Worm (Caenorhabditis elegans) whole organism, mixed stage, embryonic: ENCODE results near the gene unc-104.
A peak's percentile ranks its signal among the peaks of the same experiment; 100 is the strongest.

Experiments
- M03D4.4 ChIP-seq: sonication (generic microtip); optimal IDR thresholded peaks from 2 replicates; lab custom pipeline; 2017; ENCODE audit warnings: mild to moderate bottlenecking, missing genetic modification characterization, missing compliant biosample characterization
- blmp-1 ChIP-seq: fragments of 150-350 bp; optimal IDR thresholded peaks from 2 replicates; lab custom pipeline; 2014; ENCODE audit warnings: missing biosample characterization, missing genetic modification characterization
- ceh-39 ChIP-seq: fragments of 150-350 bp; optimal IDR thresholded peaks from 2 replicates; lab custom pipeline; 2014; ENCODE audit warnings: missing biosample characterization, missing genetic modification characterization
- ceh-83 ChIP-seq: fragments of 200-800 bp; sonication (Bioruptor generic); optimal IDR thresholded peaks from 2 replicates; lab custom pipeline; 2018; ENCODE audit warnings: mild to moderate bottlenecking, missing genetic modification characterization, missing compliant biosample characterization
- ces-1 ChIP-seq: fragments of 150-350 bp; optimal IDR thresholded peaks from 2 replicates; lab custom pipeline; 2014; ENCODE audit warnings: missing biosample characterization, missing genetic modification reagents, missing genetic modification characterization
- cnd-1 ChIP-seq: fragments of 200-800 bp; sonication (Bioruptor generic); optimal IDR thresholded peaks from 2 replicates; lab custom pipeline; 2018; ENCODE audit warnings: mild to moderate bottlenecking, missing genetic modification characterization, missing compliant biosample characterization
- drap-1 ChIP-seq: fragments of 200-800 bp; sonication (Bioruptor generic); optimal IDR thresholded peaks from 3 replicates; lab custom pipeline; 2018; ENCODE audit warnings: mild to moderate bottlenecking, missing genetic modification characterization, missing compliant biosample characterization
- elt-1 ChIP-seq: sonication (generic microtip); optimal IDR thresholded peaks from 2 replicates; lab custom pipeline; 2017; ENCODE audit warnings: missing genetic modification characterization, mild to moderate bottlenecking, missing compliant biosample characterization, antibody characterized with exemption, moderate library complexity, borderline replicate concordance; ENCODE audit not compliant: insufficient read depth
- elt-3 ChIP-seq: fragments of 150-350 bp; optimal IDR thresholded peaks from 2 replicates; lab custom pipeline; 2014; ENCODE audit warnings: missing biosample characterization, missing genetic modification characterization
- flh-1 ChIP-seq: fragments of 200-800 bp; sonication (Bioruptor generic); optimal IDR thresholded peaks from 2 replicates; lab custom pipeline; 2018; ENCODE audit warnings: mild to moderate bottlenecking, missing genetic modification characterization, moderate library complexity, missing compliant biosample characterization
- ham-2 ChIP-seq: fragments of 200-800 bp; sonication (Bioruptor generic); optimal IDR thresholded peaks from 2 replicates; lab custom pipeline; 2018; ENCODE audit warnings: mild to moderate bottlenecking, missing genetic modification characterization, missing compliant biosample characterization
- hlh-1 ChIP-seq: fragments of 150-350 bp; optimal IDR thresholded peaks from 2 replicates; lab custom pipeline; 2014; ENCODE audit warnings: missing biosample characterization, missing genetic modification reagents, missing genetic modification characterization
- lin-13 ChIP-seq: fragments of 150-350 bp; optimal IDR thresholded peaks from 2 replicates; lab custom pipeline; 2014; ENCODE audit warnings: missing biosample characterization, missing genetic modification characterization
- lin-32 ChIP-seq: fragments of 200-800 bp; sonication (Bioruptor generic); optimal IDR thresholded peaks from 2 replicates; lab custom pipeline; 2018; ENCODE audit warnings: mild to moderate bottlenecking, missing genetic modification characterization, missing compliant biosample characterization
- lsy-2 ChIP-seq: fragments of 150-350 bp; optimal IDR thresholded peaks from 2 replicates; lab custom pipeline; 2014; ENCODE audit warnings: missing biosample characterization, missing genetic modification characterization
- mab-5 ChIP-seq: fragments of 150-350 bp; optimal IDR thresholded peaks from 2 replicates; lab custom pipeline; 2014; ENCODE audit warnings: missing biosample characterization, missing genetic modification characterization
- mep-1 ChIP-seq: fragments of 150-350 bp; optimal IDR thresholded peaks from 2 replicates; lab custom pipeline; 2017; ENCODE audit warnings: missing biosample characterization, missing genetic modification reagents, missing genetic modification characterization, inconsistent platforms
- mls-2 ChIP-seq: sonication (generic microtip); optimal IDR thresholded peaks from 2 replicates; lab custom pipeline; 2016; ENCODE audit warnings: mild to moderate bottlenecking, missing genetic modification characterization, moderate library complexity, missing compliant biosample characterization
- nhr-12 ChIP-seq: fragments of 150-350 bp; optimal IDR thresholded peaks from 2 replicates; lab custom pipeline; 2014; ENCODE audit warnings: missing biosample characterization, missing genetic modification characterization
- nhr-2 ChIP-seq: fragments of 150-350 bp; optimal IDR thresholded peaks from 2 replicates; lab custom pipeline; 2014; ENCODE audit warnings: missing biosample characterization, missing genetic modification characterization
- nhr-237 ChIP-seq: fragments of 150-350 bp; optimal IDR thresholded peaks from 2 replicates; lab custom pipeline; 2014; ENCODE audit warnings: missing biosample characterization, missing genetic modification characterization
- nhr-28 ChIP-seq: fragments of 150-350 bp; optimal IDR thresholded peaks from 2 replicates; lab custom pipeline; 2014; ENCODE audit warnings: missing biosample characterization, missing genetic modification characterization
- nhr-76 ChIP-seq: sonication (generic microtip); optimal IDR thresholded peaks from 2 replicates; lab custom pipeline; 2017; ENCODE audit warnings: missing biosample characterization, missing genetic modification characterization
- pha-4 ChIP-seq: fragments of 150-350 bp; optimal IDR thresholded peaks from 2 replicates; lab custom pipeline; 2018; ENCODE audit warnings: missing biosample characterization, missing genetic modification reagents, missing genetic modification characterization
- sem-2 ChIP-seq: fragments of 200-800 bp; sonication (Bioruptor generic); optimal IDR thresholded peaks from 2 replicates; lab custom pipeline; 2018; ENCODE audit warnings: mild to moderate bottlenecking, missing genetic modification characterization, missing compliant biosample characterization
- sptf-1 ChIP-seq: sonication (generic microtip); optimal IDR thresholded peaks from 2 replicates; lab custom pipeline; 2017; ENCODE audit warnings: mild to moderate bottlenecking, missing genetic modification characterization, moderate library complexity, missing compliant biosample characterization
- tbx-8 ChIP-seq: fragments of 200-800 bp; sonication (Bioruptor generic); optimal IDR thresholded peaks from 2 replicates; lab custom pipeline; 2018; ENCODE audit warnings: mild to moderate bottlenecking, missing genetic modification characterization, moderate library complexity, missing compliant biosample characterization
- unc-120 ChIP-seq: sonication (generic microtip); optimal IDR thresholded peaks from 2 replicates; lab custom pipeline; 2017; ENCODE audit warnings: missing genetic modification characterization, missing compliant biosample characterization; ENCODE audit not compliant: poor library complexity, severe bottlenecking
- unc-39 ChIP-seq: fragments of 150-350 bp; optimal IDR thresholded peaks from 2 replicates; lab custom pipeline; 2014; ENCODE audit warnings: missing biosample characterization, missing genetic modification characterization
- unc-62 ChIP-seq: fragments of 150-350 bp; optimal IDR thresholded peaks from 2 replicates; lab custom pipeline; 2014; ENCODE audit warnings: missing biosample characterization, missing genetic modification reagents, missing genetic modification characterization
- zip-8 ChIP-seq: fragments of 150-350 bp; optimal IDR thresholded peaks from 2 replicates; lab custom pipeline; 2014; ENCODE audit warnings: missing biosample characterization, missing genetic modification characterization
- ztf-11 ChIP-seq: fragments of 150-350 bp; optimal IDR thresholded peaks from 2 replicates; lab custom pipeline; 2014; ENCODE audit warnings: missing biosample characterization, missing genetic modification characterization

The unc-104 gene

ce11 chrII:6994677-6995076, at the start of gene unc-104:
TSS of gene unc-104 (plus strand) at chrII:6994987.
- peak; percentile 72 for TF ChIP-seq ces-1 (GFP tag; lab: Kevin White, UChicago)
- no peak for TF ChIP-seq lin-13

- TF ChIP-seq ces-1 (GFP tag; lab: Kevin White, UChicago) (peak; percentile 92), unc-39 (tag; lab: Kevin White, UChicago) (no peak), mab-5 (tag; lab: Kevin White, UChicago) (peak; percentile 87), nhr-12 (tag; lab: Kevin White, UChicago) (peak; percentile 21), ham-2 (GFP tag; lab: Kevin White, UChicago) (no peak), mep-1 (tag; lab: Kevin White, UChicago) (peak; percentile 91), nhr-28 (tag; lab: Kevin White, UChicago) (peak; percentile 26), pha-4 (tag; lab: Kevin White, UChicago) (peak; percentile 94), nhr-2 (tag; lab: Kevin White, UChicago) (peak; percentile 44), unc-62 (peak; percentile 90), sptf-1 (tag; lab: Kevin White, UChicago) (peak; percentile 66), elt-3 (tag; lab: Kevin White, UChicago) (no peak), ceh-83 (GFP tag; lab: Kevin White, UChicago) (peak; percentile 34), lsy-2 (peak; percentile 90), ceh-39 (tag; lab: Kevin White, UChicago) (peak; percentile 95), nhr-237 (tag; lab: Kevin White, UChicago) (peak; percentile 93), lin-13 (peak; percentile 37), drap-1 (GFP tag; lab: Kevin White, UChicago) (peak; percentile 66), unc-120 (peak; percentile 86), blmp-1 (tag; lab: Kevin White, UChicago) (no peak), sem-2 (GFP tag; lab: Kevin White, UChicago) (peak; percentile 6), nhr-76 (no peak), flh-1 (no peak), M03D4.4 (tag; lab: Kevin White, UChicago) (peak; percentile 4), ztf-11 (tag; lab: Kevin White, UChicago) (peak; percentile 31), hlh-1 (tag; lab: Kevin White, UChicago) (peak; percentile 77), mls-2 (tag; lab: Kevin White, UChicago) (peak; percentile 61), cnd-1 (peak; percentile 59)
These were observed 43.5 kb upstream of the unc-104 start, which contains the start of the genes malt-1 and ceh-38 for ce11 chrII:6951250-6951806. TSS of gene malt-1 (minus strand) at chrII:6951300. TSS of gene ceh-38 (plus strand) at chrII:6951526.

ce11 chrII:6955084-6955697, 39.6 kb upstream of the unc-104 start:
- TF ChIP-seq M03D4.4 (tag; lab: Kevin White, UChicago): no peak
- no peak for TF ChIP-seq sptf-1 (tag; lab: Kevin White, UChicago)
- no peak for TF ChIP-seq lin-32 (GFP tag; lab: Kevin White, UChicago)
- TF ChIP-seq elt-1 (tag; lab: Kevin White, UChicago): no peak
- no peak for TF ChIP-seq tbx-8 (GFP tag; lab: Kevin White, UChicago)
- no peak for TF ChIP-seq drap-1 (GFP tag; lab: Kevin White, UChicago)
- TF ChIP-seq mep-1 (tag; lab: Kevin White, UChicago): no peak
- TF ChIP-seq cnd-1: no peak
- TF ChIP-seq blmp-1 (tag; lab: Kevin White, UChicago): no peak
- TF ChIP-seq mab-5 (tag; lab: Kevin White, UChicago): no peak
- TF ChIP-seq nhr-76: no peak

DNA sequence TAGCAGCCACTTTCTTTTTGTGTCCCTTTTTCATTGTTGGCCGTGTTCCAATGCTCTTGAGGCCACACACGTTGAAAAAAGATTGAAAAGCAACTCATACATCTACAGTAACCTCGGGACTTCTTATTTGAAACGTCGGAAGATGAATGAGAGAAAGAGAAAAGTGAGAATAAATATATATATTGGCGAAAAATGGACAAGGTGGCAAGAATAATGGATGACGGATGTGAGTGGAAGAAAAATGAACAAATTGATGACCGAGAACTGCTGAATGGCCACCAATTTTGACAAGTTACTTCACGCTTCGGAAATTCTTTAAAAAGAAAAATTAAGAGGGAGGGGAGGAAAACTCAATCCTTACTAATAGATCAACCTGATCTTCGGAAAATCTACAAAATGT, 36.7 kb upstream of the unc-104 start:
- TF ChIP-seq nhr-28 (tag; lab: Kevin White, UChicago) (no peak), cnd-1 (no peak), nhr-237 (tag; lab: Kevin White, UChicago) (no peak), drap-1 (GFP tag; lab: Kevin White, UChicago) (no peak), zip-8 (no peak), sptf-1 (tag; lab: Kevin White, UChicago) (no peak), hlh-1 (tag; lab: Kevin White, UChicago) (no peak)
